Worm (Caenorhabditis elegans) whole organism, midembryonic: ENCODE data around the gene D2096.7.

ENCODE experiments used
- T22C8.4 ChIP-seq: fragments of 200-800 bp; sonication (Bioruptor generic); IDR thresholded peaks from 2 replicates; pipeline ENCODE4 v1.3.6; 2022; ENCODE audit warnings: missing genetic modification characterization, missing compliant biosample characterization
- cog-1 ChIP-seq: sonication (generic microtip); optimal IDR thresholded peaks from 2 replicates; lab custom pipeline; 2016; ENCODE audit warnings: missing genetic modification characterization, missing compliant biosample characterization
- klf-2 ChIP-seq: fragments of 200-800 bp; sonication (Bioruptor generic); conservative IDR thresholded peaks from 2 replicates; pipeline ENCODE4 v1.3.6; 2022; ENCODE audit warnings: missing genetic modification reagents, missing genetic modification characterization, missing compliant biosample characterization
- ref-1 ChIP-seq: fragments of 200-800 bp; sonication (Bioruptor generic); conservative IDR thresholded peaks from 2 replicates; pipeline ENCODE4 v1.3.6; 2022; ENCODE audit warnings: missing genetic modification reagents, missing genetic modification characterization, missing compliant biosample characterization
- ztf-23 ChIP-seq: fragments of 200-800 bp; sonication (Bioruptor generic); IDR thresholded peaks from 2 replicates; pipeline ENCODE4 v1.3.6; 2022; ENCODE audit warnings: missing genetic modification reagents, missing genetic modification characterization, missing compliant biosample characterization

DNA sequence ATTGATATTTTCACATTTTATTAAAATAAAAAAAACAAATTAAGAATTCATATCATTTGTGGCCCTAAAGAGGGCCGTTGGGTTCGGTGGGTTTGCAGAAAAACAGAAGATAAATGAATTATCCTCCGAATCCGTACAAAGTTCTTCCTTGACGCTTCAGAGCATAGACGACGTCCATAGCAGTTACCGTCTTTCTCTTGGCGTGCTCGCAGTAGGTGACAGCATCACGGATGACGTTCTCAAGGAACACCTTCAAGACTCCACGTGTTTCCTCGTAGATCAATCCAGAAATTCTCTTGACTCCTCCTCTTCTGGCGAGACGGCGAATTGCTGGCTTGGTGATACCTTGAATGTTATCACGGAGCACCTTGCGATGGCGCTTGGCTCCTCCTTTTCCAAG lies 43.9 kb downstream of the D2096.7 start:
- no peak for TF ChIP-seq klf-2 (GFP tag; lab: Robert Waterston, UW)
- TF ChIP-seq T22C8.4 = no peak
- no peak for TF ChIP-seq ztf-23 (GFP tag; lab: Robert Waterston, UW)
- no peak for TF ChIP-seq ref-1 (GFP tag; lab: Robert Waterston, UW)
- TF ChIP-seq cog-1 (tag; lab: Kevin White, UChicago) = no peak
